Worm (Caenorhabditis elegans) whole organism, L4/young adult: ENCODE data around the gene K02D10.2.

Experiments used
- W03F9.2 ChIP-seq: fragments of 150-350 bp; optimal IDR thresholded peaks from 2 replicates; lab custom pipeline; 2014; ENCODE audit warnings: missing biosample characterization, missing genetic modification characterization
- dao-5 ChIP-seq: sonication (generic microtip); optimal IDR thresholded peaks from 2 replicates; lab custom pipeline; 2016; ENCODE audit warnings: missing genotype, missing genetic modification characterization, moderate library complexity, missing compliant biosample characterization
- him-1 ChIP-seq: sonication (generic microtip); optimal IDR thresholded peaks from 2 replicates; lab custom pipeline; 2016; ENCODE audit warnings: missing genotype, missing genetic modification reagents, missing genetic modification characterization, missing compliant biosample characterization

DNA sequence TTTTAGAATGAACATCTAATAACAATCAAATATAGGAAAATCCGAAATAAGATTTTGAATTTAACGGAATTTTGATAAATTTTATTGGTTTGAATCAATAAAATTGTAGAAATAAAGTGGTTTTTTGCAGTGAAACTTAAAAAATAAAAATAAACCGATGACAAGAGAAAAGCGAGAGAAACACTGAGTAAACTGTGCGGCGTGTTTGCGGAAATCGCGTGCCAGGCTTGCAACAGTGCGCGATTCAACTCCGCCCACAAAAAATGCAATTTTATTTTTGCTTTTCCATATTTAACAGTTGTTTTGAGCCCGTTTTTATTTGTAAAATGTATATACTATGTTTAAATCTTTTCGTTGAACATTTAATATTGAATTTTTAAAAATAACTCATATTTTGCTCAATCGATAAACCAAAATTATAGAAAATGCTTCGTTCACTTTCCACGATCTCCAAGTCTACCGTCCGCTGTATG, 3.1 kb downstream of the K02D10.2 start, which contains the start of gene mtss-1:
- peak; percentile 53 for TF ChIP-seq him-1
- TF ChIP-seq W03F9.2, result peak; percentile 78
- TF ChIP-seq dao-5 (tag; lab: Kevin White, UChicago), result peak; percentile 23
